Fruit fly (Drosophila melanogaster) Kc167 (cell line): ENCODE measurements around the gene CG34451.

ENCODE experiments used
- Myc ChIP-seq: fragments of >200 bp; optimal IDR thresholded peaks from 2 replicates; lab custom pipeline; 2017; ENCODE audit warnings: missing external identifiers
- Sin3A ChIP-seq: fragments of >200 bp; optimal IDR thresholded peaks from 2 replicates; lab custom pipeline; 2018; ENCODE audit warnings: missing external identifiers
- h ChIP-seq: fragments of >200 bp; optimal IDR thresholded peaks from 3 replicates; lab custom pipeline; 2018; ENCODE audit warnings: missing external identifiers
- insv ChIP-seq: fragments of >200 bp; optimal IDR thresholded peaks from 3 replicates; lab custom pipeline; 2018; ENCODE audit warnings: missing external identifiers
- psq ChIP-seq: fragments of >200 bp; optimal IDR thresholded peaks from 2 replicates; lab custom pipeline; 2017; ENCODE audit warnings: missing external identifiers
- ttk ChIP-seq: sonication (Bioruptor generic); optimal IDR thresholded peaks from 2 replicates; lab custom pipeline; 2017; ENCODE audit warnings: missing external identifiers

Gene CG34451

dm6 chr3L:15691968-15692367, at the start of gene CG34451:
CG34451 (minus strand) TSS chr3L:15692068.
- no peak for TF ChIP-seq Sin3A
- no peak for TF ChIP-seq psq (lab: Kevin White, UChicago)
- no peak for TF ChIP-seq h
- TF ChIP-seq insv (lab: Kevin White, UChicago): no peak
- TF ChIP-seq Myc (lab: Kevin White, UChicago): no peak

dm6 chr3L:15740708-15741280, 48.9 kb upstream of the CG34451 start:
- TF ChIP-seq psq (lab: Kevin White, UChicago) (no peak), h (no peak), Sin3A (no peak), ttk (lab: Kevin White, UChicago) (no peak), insv (lab: Kevin White, UChicago) (no peak), Myc (lab: Kevin White, UChicago) (no peak)

dm6 chr3L:15731832-15732506, 40.1 kb upstream of the CG34451 start:
- TF ChIP-seq ttk (lab: Kevin White, UChicago): no peak
- TF ChIP-seq Myc (lab: Kevin White, UChicago): no peak
- TF ChIP-seq insv (lab: Kevin White, UChicago): no peak
- no peak for TF ChIP-seq psq (lab: Kevin White, UChicago)
- no peak for TF ChIP-seq Sin3A
- no peak for TF ChIP-seq h

- TF ChIP-seq h (no peak), Sin3A (no peak), insv (lab: Kevin White, UChicago) (no peak), ttk (lab: Kevin White, UChicago) (no peak), Myc (lab: Kevin White, UChicago) (no peak), psq (lab: Kevin White, UChicago) (no peak)
These were observed 37.6 kb upstream of the CG34451 start for dm6 chr3L:15729306-15730006.

dm6 chr3L:15728195-15728594, 36.3 kb upstream of the CG34451 start, which contains the start of gene comm:
comm (minus strand) TSS chr3L:15728430.
- TF ChIP-seq ttk (lab: Kevin White, UChicago) (no peak), psq (lab: Kevin White, UChicago) (no peak), h (no peak), insv (lab: Kevin White, UChicago) (no peak), Myc (lab: Kevin White, UChicago) (no peak), Sin3A (no peak)

- no peak for TF ChIP-seq psq (lab: Kevin White, UChicago)
- TF ChIP-seq ttk (lab: Kevin White, UChicago): no peak
- no peak for TF ChIP-seq Myc (lab: Kevin White, UChicago)
- no peak for TF ChIP-seq Sin3A
- no peak for TF ChIP-seq insv (lab: Kevin White, UChicago)
These were observed 34.9 kb upstream of the CG34451 start for dm6 chr3L:15726799-15727198.

dm6 chr3L:15720905-15721304, 29.0 kb upstream of the CG34451 start:
- no peak for TF ChIP-seq h
- TF ChIP-seq ttk (lab: Kevin White, UChicago): no peak
- TF ChIP-seq insv (lab: Kevin White, UChicago): no peak
- no peak for TF ChIP-seq Sin3A
- TF ChIP-seq Myc (lab: Kevin White, UChicago): no peak
- no peak for TF ChIP-seq psq (lab: Kevin White, UChicago)

- no peak for TF ChIP-seq insv (lab: Kevin White, UChicago)
- TF ChIP-seq Myc (lab: Kevin White, UChicago): no peak
- no peak for TF ChIP-seq Sin3A
- TF ChIP-seq psq (lab: Kevin White, UChicago): no peak
- TF ChIP-seq ttk (lab: Kevin White, UChicago): no peak
- no peak for TF ChIP-seq h
These were observed 28.4 kb upstream of the CG34451 start for dm6 chr3L:15720224-15720623.

dm6 chr3L:15717519-15717918, 25.7 kb upstream of the CG34451 start, which contains the start of gene CG42570:
CG42570 (plus strand) TSS chr3L:15717819.
- no peak for TF ChIP-seq Sin3A
- no peak for TF ChIP-seq ttk (lab: Kevin White, UChicago)
- TF ChIP-seq h: no peak
- TF ChIP-seq psq (lab: Kevin White, UChicago): no peak
- TF ChIP-seq Myc (lab: Kevin White, UChicago): no peak
- TF ChIP-seq insv (lab: Kevin White, UChicago): no peak

dm6 chr3L:15715788-15716503, 24.1 kb upstream of the CG34451 start, which contains the start of gene CG42571:
CG42571 (plus strand) TSS chr3L:15716453.
- no peak for TF ChIP-seq insv (lab: Kevin White, UChicago)

- TF ChIP-seq Myc (lab: Kevin White, UChicago) (no peak), insv (lab: Kevin White, UChicago) (no peak), psq (lab: Kevin White, UChicago) (no peak), ttk (lab: Kevin White, UChicago) (no peak), h (no peak), Sin3A (no peak)
These were observed 22.1 kb upstream of the CG34451 start for dm6 chr3L:15713932-15714492.
